Fruit fly (Drosophila melanogaster) whole organism, pupa: ENCODE data around the gene Peritrophin-15a.

Experiments used
- CG12605 ChIP-seq: fragments of 200-800 bp; sonication (Bioruptor generic); IDR thresholded peaks from 2 replicates; pipeline ENCODE4 v1.3.6; 2022; ENCODE audit warnings: missing biosample characterization, missing genetic modification characterization
- CG8301 ChIP-seq: fragments of 200-800 bp; sonication (Bioruptor generic); optimal IDR thresholded peaks from 2 replicates; lab custom pipeline; 2018; ENCODE audit warnings: missing biosample characterization, mild to moderate bottlenecking, missing genetic modification characterization
- CG9948 ChIP-seq: fragments of 200-800 bp; sonication (Bioruptor generic); optimal IDR thresholded peaks from 2 replicates; lab custom pipeline; 2018; ENCODE audit warnings: missing biosample characterization, mild to moderate bottlenecking, missing genetic modification characterization, moderate library complexity

DNA sequence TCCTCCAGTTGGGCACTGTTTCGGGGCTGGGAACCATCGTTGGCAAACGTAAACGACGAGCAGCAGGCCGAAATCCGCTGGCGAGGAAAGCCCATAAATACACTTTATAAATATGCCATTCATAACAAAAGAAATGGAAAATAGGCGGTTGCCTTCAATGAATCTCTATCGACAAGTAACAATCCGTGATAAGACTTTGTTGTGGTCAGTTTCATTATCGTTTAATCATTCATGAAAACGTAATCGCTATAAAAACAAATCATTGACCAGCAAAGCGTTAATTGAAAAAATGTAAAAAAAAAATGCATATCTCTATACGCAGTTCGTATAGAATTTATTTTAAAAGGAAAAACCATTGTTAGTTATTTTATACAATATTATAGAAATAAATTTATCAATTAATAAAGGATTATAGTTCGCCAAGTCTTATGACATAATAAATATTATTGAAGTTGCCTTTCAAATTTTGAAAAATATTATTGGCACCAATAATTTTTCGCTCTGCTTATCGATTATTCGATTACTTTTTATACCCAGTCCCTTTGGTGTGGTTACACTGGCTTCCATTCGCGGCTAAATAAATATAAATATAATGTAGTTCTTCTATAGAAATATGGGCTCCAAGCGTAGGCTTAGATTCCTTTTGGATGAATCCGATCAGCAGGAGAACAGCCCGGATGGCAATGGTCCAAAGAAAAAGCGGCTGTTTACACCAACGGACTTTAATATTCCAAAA is 4.1 kb upstream of the Peritrophin-15a start, which contains the start of gene CG31898:
- no peak for TF ChIP-seq CG9948
- TF ChIP-seq CG8301 (tag; lab: Kevin White, UChicago) = no peak
- no peak for TF ChIP-seq CG12605 (GFP tag; lab: Robert Waterston, UW)
